Fruit fly (Drosophila melanogaster) whole organism, embryonic: ENCODE measurements around the gene CG2772.

ENCODE experiments used
- BEAF-32 ChIP-seq: fragments of 200-800 bp; sonication (Bioruptor generic); optimal IDR thresholded peaks from 3 replicates; lab custom pipeline; 2017; ENCODE audit warnings: missing biosample characterization, missing genetic modification characterization, mild to moderate bottlenecking, moderate library complexity, missing genetic modification reagents
- CG11504 ChIP-seq: fragments of 200-800 bp; sonication (Bioruptor generic); optimal IDR thresholded peaks from 3 replicates; lab custom pipeline; 2019; ENCODE audit warnings: missing biosample characterization, mild to moderate bottlenecking, missing genetic modification characterization, moderate library complexity
- CG12236 ChIP-seq: fragments of 200-800 bp; sonication (Bioruptor generic); optimal IDR thresholded peaks from 2 replicates; lab custom pipeline; 2016; ENCODE audit warnings: missing biosample characterization, missing genetic modification characterization
- CG12769 ChIP-seq: fragments of 200-800 bp; sonication (Bioruptor generic); optimal IDR thresholded peaks from 2 replicates; lab custom pipeline; 2019; ENCODE audit warnings: missing biosample characterization, mild to moderate bottlenecking, missing genetic modification characterization, moderate library complexity
- CG13123 ChIP-seq: fragments of 200-800 bp; sonication (Bioruptor generic); optimal IDR thresholded peaks from 2 replicates; lab custom pipeline; 2016; ENCODE audit warnings: missing biosample characterization, missing genetic modification characterization
- CG13424 ChIP-seq: fragments of 200-800 bp; sonication (Bioruptor generic); optimal IDR thresholded peaks from 2 replicates; lab custom pipeline; 2019; ENCODE audit warnings: missing biosample characterization, mild to moderate bottlenecking, missing genetic modification characterization, moderate library complexity
- CG13775 ChIP-seq: fragments of 200-800 bp; sonication (Bioruptor generic); optimal IDR thresholded peaks from 3 replicates; lab custom pipeline; 2017; ENCODE audit warnings: missing biosample characterization, mild to moderate bottlenecking, missing genetic modification characterization
- CG14710 ChIP-seq: fragments of 200-800 bp; sonication (Bioruptor generic); optimal IDR thresholded peaks from 3 replicates; lab custom pipeline; 2019; ENCODE audit warnings: missing biosample characterization, mild to moderate bottlenecking, missing genetic modification characterization, moderate library complexity
- CG32532 ChIP-seq: fragments of 200-800 bp; sonication (Bioruptor generic); IDR thresholded peaks from 2 replicates; pipeline ENCODE4 v1.3.6; 2022; ENCODE audit warnings: missing biosample characterization, missing genetic modification characterization
- CG42726 ChIP-seq: fragments of 200-800 bp; sonication (Bioruptor generic); IDR thresholded peaks from 2 replicates; pipeline ENCODE4 v1.3.6; 2022; ENCODE audit warnings: missing biosample characterization, missing genetic modification characterization; ENCODE audit not compliant: partially characterized antibody
- CG43689 ChIP-seq: fragments of 200-800 bp; sonication (Bioruptor generic); IDR thresholded peaks from 2 replicates; pipeline ENCODE4 v1.3.6; 2022; ENCODE audit warnings: missing biosample characterization, missing genetic modification characterization
- CG7271 ChIP-seq: fragments of 200-800 bp; sonication (Bioruptor generic); optimal IDR thresholded peaks from 2 replicates; lab custom pipeline; 2018; ENCODE audit warnings: missing biosample characterization, mild to moderate bottlenecking, missing genetic modification characterization, moderate library complexity
- CG7963 ChIP-seq: fragments of 200-800 bp; sonication (Bioruptor generic); IDR thresholded peaks from 3 replicates; pipeline ENCODE4 v1.3.6; 2022; ENCODE audit warnings: missing biosample characterization, missing genetic modification characterization; ENCODE audit not compliant: partially characterized antibody
- CG8281 ChIP-seq: fragments of 200-800 bp; sonication (Bioruptor generic); optimal IDR thresholded peaks from 2 replicates; lab custom pipeline; 2018; ENCODE audit warnings: missing biosample characterization, mild to moderate bottlenecking, missing genetic modification characterization, moderate library complexity
- CG9797 ChIP-seq: fragments of 200-800 bp; sonication (Bioruptor generic); optimal IDR thresholded peaks from 3 replicates; lab custom pipeline; 2018; ENCODE audit warnings: missing biosample characterization, mild to moderate bottlenecking, missing genetic modification characterization
- CG9932 ChIP-seq: fragments of 200-800 bp; sonication (Bioruptor generic); IDR thresholded peaks from 2 replicates; pipeline ENCODE4 v1.3.6; 2022; ENCODE audit warnings: missing biosample characterization, missing genetic modification characterization
- D19A ChIP-seq: fragments of 200-800 bp; optimal IDR thresholded peaks from 3 replicates; lab custom pipeline; 2019; ENCODE audit warnings: missing biosample characterization, mild to moderate bottlenecking, missing genetic modification characterization, moderate library complexity
- D19B ChIP-seq: fragments of 200-800 bp; sonication (Bioruptor generic); optimal IDR thresholded peaks from 2 replicates; lab custom pipeline; 2017; ENCODE audit warnings: missing biosample characterization, mild to moderate bottlenecking, missing genetic modification characterization
- Dll ChIP-seq: fragments of 200-800 bp; sonication (Bioruptor generic); IDR thresholded peaks from 4 replicates; pipeline ENCODE4 v1.3.6; 2022; ENCODE audit warnings: missing biosample characterization, missing genetic modification characterization; ENCODE audit not compliant: partially characterized antibody
- E2f1 ChIP-seq: fragments of 200-800 bp; sonication (Bioruptor generic); IDR thresholded peaks from 2 replicates; pipeline ENCODE4 v1.3.6; 2022; ENCODE audit warnings: missing biosample characterization, missing genetic modification characterization
- ERR ChIP-seq: fragments of 200-800 bp; sonication (Bioruptor generic); optimal IDR thresholded peaks from 2 replicates; lab custom pipeline; 2016; ENCODE audit warnings: missing biosample characterization, missing genetic modification characterization
- Elba2 ChIP-seq: fragments of 200-800 bp; sonication (Bioruptor generic); optimal IDR thresholded peaks from 3 replicates; lab custom pipeline; 2016; ENCODE audit warnings: missing biosample characterization, missing genetic modification characterization
- Ets65A ChIP-seq: fragments of 200-800 bp; sonication (Bioruptor generic); peaks from one replicate; lab custom pipeline; 2016; ENCODE audit warnings: missing biosample characterization, missing genetic modification characterization
- HLH54F ChIP-seq: fragments of 200-800 bp; sonication (Bioruptor generic); optimal IDR thresholded peaks from 3 replicates; lab custom pipeline; 2016; ENCODE audit warnings: missing biosample characterization, missing genetic modification characterization
- MTF-1 ChIP-seq: fragments of 200-800 bp; sonication (Bioruptor generic); optimal IDR thresholded peaks from 2 replicates; lab custom pipeline; 2018; ENCODE audit warnings: missing biosample characterization, mild to moderate bottlenecking, missing genetic modification characterization, borderline replicate concordance
- Meics ChIP-seq: fragments of 200-800 bp; sonication (Bioruptor generic); optimal IDR thresholded peaks from 2 replicates; lab custom pipeline; 2017; ENCODE audit warnings: missing biosample characterization, mild to moderate bottlenecking, missing genetic modification characterization
- Nf-YC ChIP-seq: fragments of 200-800 bp; optimal IDR thresholded peaks from 3 replicates; lab custom pipeline; 2019; ENCODE audit warnings: missing biosample characterization, mild to moderate bottlenecking, missing genetic modification characterization, moderate library complexity
- Pdp1 ChIP-seq, 2 experiments: fragments of 200-800 bp; sonication (Bioruptor generic); optimal IDR thresholded peaks; 3 replicates each; lab custom pipeline; 2016; ENCODE audit warnings: missing biosample characterization in 2 of 2, missing genetic modification characterization in 2 of 2, mild to moderate bottlenecking in 1 of 2, moderate library complexity in 1 of 2
- Ptx1 ChIP-seq: fragments of 200-800 bp; sonication (Bioruptor generic); IDR thresholded peaks from 2 replicates; pipeline ENCODE4 v1.3.6; 2022; ENCODE audit warnings: missing biosample characterization, missing genetic modification characterization
- Stat92E ChIP-seq, 3 experiments: fragments of >200 bp in 2 of 3; fragments of 200-800 bp in 1 of 3; sonication (Bioruptor generic) in 1 of 3; optimal IDR thresholded peaks; 2 replicates each; lab custom pipeline; 2017 to 2019; ENCODE audit warnings: missing biosample characterization in 3 of 3, missing genetic modification characterization in 3 of 3, mild to moderate bottlenecking in 1 of 3, moderate library complexity in 1 of 3
- Trl ChIP-seq, 3 experiments: fragments of >200 bp in 2 of 3; fragments of 200-800 bp in 1 of 3; sonication (Bioruptor generic) in 1 of 3; optimal IDR thresholded peaks; 2 replicates in 1 of 3; 3 replicates in 2 of 3; lab custom pipeline; 2016 to 2017; ENCODE audit warnings: missing biosample characterization in 1 of 3, missing genetic modification characterization in 1 of 3
- Xbp1 ChIP-seq: fragments of 200-800 bp; sonication (Bioruptor generic); optimal IDR thresholded peaks from 3 replicates; lab custom pipeline; 2016; ENCODE audit warnings: missing biosample characterization, mild to moderate bottlenecking, missing genetic modification characterization
- abd-A ChIP-seq: fragments of 200-800 bp; sonication (Bioruptor generic); optimal IDR thresholded peaks from 3 replicates; lab custom pipeline; 2019; ENCODE audit warnings: missing biosample characterization, mild to moderate bottlenecking, missing genetic modification characterization, moderate library complexity
- cad ChIP-seq: fragments of >200 bp; optimal IDR thresholded peaks from 2 replicates; lab custom pipeline; 2017; ENCODE audit warnings: missing biosample characterization, missing genetic modification characterization
- fd3F ChIP-seq: fragments of 200-800 bp; sonication (Bioruptor generic); optimal IDR thresholded peaks from 2 replicates; lab custom pipeline; 2018; ENCODE audit warnings: missing biosample characterization, mild to moderate bottlenecking, missing genetic modification characterization, moderate library complexity
- her ChIP-seq: fragments of 200-800 bp; sonication (Bioruptor generic); optimal IDR thresholded peaks from 2 replicates; lab custom pipeline; 2016; ENCODE audit warnings: missing biosample characterization, missing genetic modification characterization
- jigr1 ChIP-seq: fragments of 200-800 bp; sonication (Bioruptor generic); IDR thresholded peaks from 3 replicates; pipeline ENCODE4 v1.3.6; 2022; ENCODE audit warnings: missing biosample characterization, missing genetic modification characterization
- kni ChIP-seq: fragments of 200-800 bp; sonication (Bioruptor generic); optimal IDR thresholded peaks from 3 replicates; lab custom pipeline; 2017; ENCODE audit warnings: mild to moderate bottlenecking, missing biosample characterization, missing genetic modification reagents, missing genetic modification characterization
- lab ChIP-seq: fragments of 200-800 bp; sonication (Bioruptor generic); optimal IDR thresholded peaks from 3 replicates; lab custom pipeline; 2017; ENCODE audit warnings: missing biosample characterization, missing genetic modification characterization, mild to moderate bottlenecking, moderate library complexity, missing genetic modification reagents
- nmo ChIP-seq: fragments of 200-800 bp; sonication (Bioruptor generic); optimal IDR thresholded peaks from 2 replicates; lab custom pipeline; 2018; ENCODE audit warnings: missing biosample characterization, mild to moderate bottlenecking, missing genetic modification characterization, moderate library complexity
- psq ChIP-seq: fragments of 200-800 bp; sonication (Bioruptor generic); optimal IDR thresholded peaks from 2 replicates; lab custom pipeline; 2017; ENCODE audit warnings: missing biosample characterization, missing genetic modification characterization
- repo ChIP-seq: fragments of 200-800 bp; sonication (Bioruptor generic); optimal IDR thresholded peaks from 2 replicates; lab custom pipeline; 2016; ENCODE audit warnings: missing biosample characterization, missing genetic modification characterization
- sima ChIP-seq: fragments of 200-800 bp; sonication (Bioruptor generic); optimal IDR thresholded peaks from 2 replicates; lab custom pipeline; 2016; ENCODE audit warnings: missing biosample characterization, missing genetic modification characterization
- tap ChIP-seq: fragments of 200-800 bp; optimal IDR thresholded peaks from 3 replicates; lab custom pipeline; 2019; ENCODE audit warnings: missing biosample characterization, mild to moderate bottlenecking, missing genetic modification characterization, moderate library complexity
- tll ChIP-seq, 2 experiments: fragments of 200-800 bp in 1 of 2; fragments of >200 bp in 1 of 2; sonication (Bioruptor generic) in 1 of 2; optimal IDR thresholded peaks; 2 replicates each; lab custom pipeline; 2017 to 2019; ENCODE audit warnings: missing biosample characterization in 2 of 2, missing genetic modification characterization in 2 of 2, mild to moderate bottlenecking in 1 of 2, moderate library complexity in 1 of 2
- trh ChIP-seq: fragments of 200-800 bp; sonication (Bioruptor generic); optimal IDR thresholded peaks from 2 replicates; lab custom pipeline; 2016; ENCODE audit warnings: missing biosample characterization, missing genetic modification characterization
- unpg ChIP-seq: fragments of 200-800 bp; sonication (Bioruptor generic); optimal IDR thresholded peaks from 3 replicates; lab custom pipeline; 2018; ENCODE audit warnings: missing biosample characterization, mild to moderate bottlenecking, missing genetic modification characterization, moderate library complexity
- usp ChIP-seq: fragments of >200 bp; optimal IDR thresholded peaks from 2 replicates; lab custom pipeline; 2017; ENCODE audit warnings: missing biosample characterization, missing genetic modification characterization
- vnd ChIP-seq: fragments of 200-800 bp; sonication (Bioruptor generic); IDR thresholded peaks from 3 replicates; pipeline ENCODE4 v1.3.6; 2022; ENCODE audit warnings: missing biosample characterization, missing genetic modification characterization; ENCODE audit not compliant: partially characterized antibody

The CG2772 gene

dm6 chr2L:3437068-3437467 is 8.7 kb upstream of the CG2772 start (continued):
- TF ChIP-seq Xbp1 (GFP tag; lab: Kevin White, UChicago) (peak; percentile 29), CG13775 (GFP tag; lab: Kevin White, UChicago) (no peak), CG7963 (GFP tag; lab: Robert Waterston, UW) (no peak), D19A (tag; lab: Kevin White, UChicago) (peak; percentile 31), Ptx1 (peak; percentile 54), psq (no peak), vnd (no peak), Pdp1 (GFP tag; optimal IDR thresholded peaks at IDR 0.05; lab: Kevin White, UChicago) (peak; percentile 18 to 24), D19B (GFP tag; lab: Kevin White, UChicago) (no peak), Nf-YC (tag; lab: Kevin White, UChicago) (peak; percentile 40), nmo (peak; percentile 45), sima (GFP tag; lab: Kevin White, UChicago) (no peak), Dll (GFP tag; lab: Robert Waterston, UW) (no peak), CG9932 (GFP tag; lab: Robert Waterston, UW) (no peak), CG42726 (GFP tag; lab: Robert Waterston, UW) (no peak), jigr1 (GFP tag; lab: Robert Waterston, UW) (0 out of 3 replicates have a peak, but pooled peaks have one; percentile 35), CG32532 (GFP tag; lab: Robert Waterston, UW) (no peak), Stat92E (GFP tag; optimal IDR thresholded peaks at IDR 0.05; lab: Kevin White, UChicago) (no peak), CG43689 (GFP tag; lab: Robert Waterston, UW) (peak; percentile 62), Elba2 (no peak), CG9797 (GFP tag; lab: Kevin White, UChicago) (no peak), CG11504 (tag; lab: Kevin White, UChicago) (peak; percentile 77), trh (no peak), MTF-1 (GFP tag; lab: Kevin White, UChicago) (peak; percentile 15), repo (GFP tag; lab: Kevin White, UChicago) (no peak), Meics (GFP tag; lab: Kevin White, UChicago) (peak; percentile 42), CG7271 (tag; lab: Kevin White, UChicago) (peak; percentile 17), E2f1 (GFP tag; lab: Robert Waterston, UW) (peak; percentile 49), cad (GFP tag; lab: Kevin White, UChicago) (no peak), Ets65A (GFP tag; lab: Kevin White, UChicago) (peak; percentile 31), tap (peak; percentile 84), CG13424 (tag; lab: Kevin White, UChicago) (peak; percentile 71), kni (GFP tag; lab: Kevin White, UChicago) (no peak), CG12769 (peak; percentile 76), lab (peak; percentile 67), HLH54F (GFP tag; lab: Kevin White, UChicago) (no peak), tll (GFP tag; optimal IDR thresholded peaks at IDR 0.05; lab: Kevin White, UChicago) (no peak), Trl (optimal IDR thresholded peaks at IDR 0.05; lab: Kevin White, UChicago) (no peak), Trl (GFP tag; optimal IDR thresholded peaks at IDR 0.05; lab: Kevin White, UChicago) (peak; percentile 22), CG8281 (tag; lab: Kevin White, UChicago) (peak; percentile 29), ERR (GFP tag; lab: Kevin White, UChicago) (no peak), her (GFP tag; lab: Kevin White, UChicago) (no peak), abd-A (tag; lab: Kevin White, UChicago) (no peak), BEAF-32 (GFP tag; lab: Kevin White, UChicago) (no peak), CG14710 (tag; lab: Kevin White, UChicago) (peak; percentile 37), usp (GFP tag; lab: Kevin White, UChicago) (no peak), CG13123 (no peak), CG12236 (no peak), unpg (GFP tag; lab: Kevin White, UChicago) (peak; percentile 73), fd3F (GFP tag; lab: Kevin White, UChicago) (no peak)
